Fruit fly (Drosophila melanogaster) whole organism, prepupa: ENCODE data around the gene CG10237.

ENCODE experiments used
- Blimp-1 ChIP-seq: fragments of 200-800 bp; sonication (Bioruptor generic); optimal IDR thresholded peaks from 3 replicates; lab custom pipeline; 2017; ENCODE audit warnings: missing biosample characterization, missing genetic modification characterization, mild to moderate bottlenecking, moderate library complexity, missing genetic modification reagents
- CG11294 ChIP-seq: fragments of 200-800 bp; sonication (Bioruptor generic); IDR thresholded peaks from 2 replicates; pipeline ENCODE4 v1.3.6; 2022; ENCODE audit warnings: missing biosample characterization, missing genetic modification characterization
- CG11762 ChIP-seq: fragments of 200-800 bp; sonication (Bioruptor generic); optimal IDR thresholded peaks from 3 replicates; lab custom pipeline; 2016; ENCODE audit warnings: missing biosample characterization, missing genetic modification characterization; ENCODE audit not compliant: insufficient read depth
- CG11902 ChIP-seq: fragments of 200-800 bp; sonication (Bioruptor generic); optimal IDR thresholded peaks from 3 replicates; lab custom pipeline; 2016; ENCODE audit warnings: missing biosample characterization, missing genetic modification characterization
- CG16779 ChIP-seq: fragments of 200-800 bp; sonication (Bioruptor generic); optimal IDR thresholded peaks from 3 replicates; lab custom pipeline; 2017; ENCODE audit warnings: missing biosample characterization, mild to moderate bottlenecking, missing genetic modification characterization
- CG3032 ChIP-seq: fragments of 200-800 bp; optimal IDR thresholded peaks from 2 replicates; lab custom pipeline; 2019; ENCODE audit warnings: missing biosample characterization, mild to moderate bottlenecking, missing genetic modification characterization, moderate library complexity
- CG31627 ChIP-seq: fragments of 200-800 bp; sonication (Bioruptor generic); optimal IDR thresholded peaks from 3 replicates; lab custom pipeline; 2016; ENCODE audit warnings: missing biosample characterization, missing genetic modification characterization
- CG32006 ChIP-seq: fragments of 200-800 bp; sonication (Bioruptor generic); optimal IDR thresholded peaks from 3 replicates; lab custom pipeline; 2017; ENCODE audit warnings: missing biosample characterization, mild to moderate bottlenecking, missing genetic modification characterization
- CG34406 ChIP-seq: fragments of 200-800 bp; sonication (Bioruptor generic); optimal IDR thresholded peaks from 3 replicates; lab custom pipeline; 2016; ENCODE audit warnings: missing biosample characterization, missing genetic modification characterization
- CG3919 ChIP-seq: fragments of 200-800 bp; sonication (Bioruptor generic); optimal IDR thresholded peaks from 3 replicates; lab custom pipeline; 2016; ENCODE audit warnings: missing biosample characterization, missing genetic modification characterization
- CG4318 ChIP-seq: fragments of 200-800 bp; sonication (Bioruptor generic); optimal IDR thresholded peaks from 3 replicates; lab custom pipeline; 2017; ENCODE audit warnings: missing biosample characterization, mild to moderate bottlenecking, missing genetic modification characterization
- CG6163 ChIP-seq: fragments of 200-800 bp; sonication (Bioruptor generic); IDR thresholded peaks from 3 replicates; pipeline ENCODE4 v1.3.6; 2022; ENCODE audit warnings: missing biosample characterization, missing genetic modification characterization
- CG6854 ChIP-seq: fragments of 200-800 bp; sonication (Bioruptor generic); optimal IDR thresholded peaks from 2 replicates; lab custom pipeline; 2017; ENCODE audit warnings: missing biosample characterization, mild to moderate bottlenecking, missing genetic modification characterization
- CG7368 ChIP-seq: fragments of 200-800 bp; sonication (Bioruptor generic); optimal IDR thresholded peaks from 3 replicates; lab custom pipeline; 2016; ENCODE audit warnings: missing biosample characterization, missing genetic modification characterization
- CG8119 ChIP-seq: fragments of 200-800 bp; sonication (Bioruptor generic); IDR thresholded peaks from 3 replicates; pipeline ENCODE4 v1.3.6; 2022; ENCODE audit warnings: missing biosample characterization, missing genetic modification characterization
- CG8319 ChIP-seq: fragments of 200-800 bp; sonication (Bioruptor generic); optimal IDR thresholded peaks from 3 replicates; lab custom pipeline; 2016; ENCODE audit warnings: missing biosample characterization, missing genetic modification characterization
- CG8632 ChIP-seq: fragments of 200-800 bp; sonication (Bioruptor generic); optimal IDR thresholded peaks from 3 replicates; lab custom pipeline; 2016; ENCODE audit warnings: missing biosample characterization, missing genetic modification characterization
- CG9139 ChIP-seq: fragments of 200-800 bp; sonication (Bioruptor generic); optimal IDR thresholded peaks from 3 replicates; lab custom pipeline; 2017; ENCODE audit warnings: missing biosample characterization, mild to moderate bottlenecking, missing genetic modification characterization
- Eip75B ChIP-seq: fragments of 200-800 bp; sonication (Bioruptor generic); optimal IDR thresholded peaks from 3 replicates; lab custom pipeline; 2016; ENCODE audit warnings: missing biosample characterization, missing genetic modification characterization
- Eip78C ChIP-seq: fragments of 200-800 bp; sonication (Bioruptor generic); peaks from one replicate; lab custom pipeline; 2016; ENCODE audit warnings: missing biosample characterization, missing genetic modification characterization
- Eip93F ChIP-seq: fragments of 200-800 bp; sonication (Bioruptor generic); optimal IDR thresholded peaks from 2 replicates; lab custom pipeline; 2016; ENCODE audit warnings: missing biosample characterization, mild to moderate bottlenecking, missing genetic modification characterization
- Ets21C ChIP-seq: fragments of 200-800 bp; sonication (Bioruptor generic); optimal IDR thresholded peaks from 3 replicates; lab custom pipeline; 2016; ENCODE audit warnings: missing biosample characterization, missing genetic modification characterization
- Gug ChIP-seq: fragments of 200-800 bp; sonication (Bioruptor generic); IDR thresholded peaks from 2 replicates; pipeline ENCODE4 v1.3.6; 2022; ENCODE audit warnings: missing biosample characterization, missing genetic modification characterization
- Hr38 ChIP-seq: sonication (Bioruptor generic); optimal IDR thresholded peaks from 2 replicates; lab custom pipeline; 2016; ENCODE audit warnings: missing biosample characterization, missing genetic modification characterization
- Hr4 ChIP-seq: fragments of 200-800 bp; sonication (Bioruptor generic); optimal IDR thresholded peaks from 3 replicates; lab custom pipeline; 2016; ENCODE audit warnings: missing biosample characterization, missing genetic modification characterization
- Lpt ChIP-seq: fragments of 200-800 bp; sonication (Bioruptor generic); optimal IDR thresholded peaks from 3 replicates; lab custom pipeline; 2016; ENCODE audit warnings: missing biosample characterization, missing genetic modification characterization
- Met ChIP-seq: fragments of 200-800 bp; sonication (Bioruptor generic); optimal IDR thresholded peaks from 3 replicates; lab custom pipeline; 2016; ENCODE audit warnings: missing biosample characterization, missing genetic modification characterization
- Smox ChIP-seq: fragments of 200-800 bp; sonication (Bioruptor generic); optimal IDR thresholded peaks from 3 replicates; lab custom pipeline; 2016; ENCODE audit warnings: missing biosample characterization, missing genetic modification characterization
- Sox102F ChIP-seq: fragments of 200-800 bp; sonication (Bioruptor generic); optimal IDR thresholded peaks from 2 replicates; lab custom pipeline; 2016; ENCODE audit warnings: missing biosample characterization, mild to moderate bottlenecking, missing genetic modification characterization
- Sox15 ChIP-seq: fragments of 200-800 bp; sonication (Bioruptor generic); optimal IDR thresholded peaks from 3 replicates; lab custom pipeline; 2016; ENCODE audit warnings: missing biosample characterization, missing genetic modification characterization
- achi ChIP-seq: fragments of 200-800 bp; sonication (Bioruptor generic); optimal IDR thresholded peaks from 3 replicates; lab custom pipeline; 2016; ENCODE audit warnings: missing biosample characterization, missing genetic modification characterization
- acj6 ChIP-seq: fragments of 200-800 bp; sonication (Bioruptor generic); optimal IDR thresholded peaks from 3 replicates; lab custom pipeline; 2016; ENCODE audit warnings: missing biosample characterization, missing genetic modification characterization
- cyc ChIP-seq: fragments of 200-800 bp; sonication (Bioruptor generic); optimal IDR thresholded peaks from 3 replicates; lab custom pipeline; 2016; ENCODE audit warnings: missing biosample characterization, missing genetic modification characterization
- dsx ChIP-seq: fragments of 200-800 bp; optimal IDR thresholded peaks from 3 replicates; lab custom pipeline; 2019; ENCODE audit warnings: missing biosample characterization, mild to moderate bottlenecking, missing genetic modification characterization, moderate library complexity; ENCODE audit not compliant: poor library complexity, severe bottlenecking
- eg ChIP-seq: fragments of 200-800 bp; sonication (Bioruptor generic); IDR thresholded peaks from 3 replicates; pipeline ENCODE4 v1.3.6; 2022; ENCODE audit warnings: missing biosample characterization, missing genetic modification characterization
- esn ChIP-seq: fragments of 200-800 bp; sonication (Bioruptor generic); optimal IDR thresholded peaks from 2 replicates; lab custom pipeline; 2016; ENCODE audit warnings: missing biosample characterization, mild to moderate bottlenecking, missing genetic modification characterization, moderate library complexity
- fd59A ChIP-seq: fragments of 200-800 bp; sonication (Bioruptor generic); optimal IDR thresholded peaks from 2 replicates; lab custom pipeline; 2017; ENCODE audit warnings: missing biosample characterization, mild to moderate bottlenecking, missing genetic modification characterization, missing genetic modification reagents
- fkh ChIP-seq: fragments of 200-800 bp; sonication (Bioruptor generic); optimal IDR thresholded peaks from 3 replicates; lab custom pipeline; 2017; ENCODE audit warnings: missing biosample characterization, mild to moderate bottlenecking, missing genetic modification characterization, moderate library complexity
- lz ChIP-seq: fragments of 200-800 bp; sonication (Bioruptor generic); optimal IDR thresholded peaks from 3 replicates; lab custom pipeline; 2016; ENCODE audit warnings: missing biosample characterization, missing genetic modification characterization
- ss ChIP-seq, 2 experiments: fragments of 200-800 bp; sonication (Bioruptor generic); optimal IDR thresholded peaks; 2 replicates in 1 of 2; 3 replicates in 1 of 2; lab custom pipeline; 2017 to 2018; ENCODE audit warnings: mild to moderate bottlenecking in 2 of 2, missing biosample characterization in 2 of 2, missing genetic modification characterization in 2 of 2, moderate library complexity in 1 of 2
- svp ChIP-seq: fragments of 200-800 bp; sonication (Bioruptor generic); peaks from one replicate; lab custom pipeline; 2016; ENCODE audit warnings: missing biosample characterization, missing genetic modification characterization
- topi ChIP-seq: fragments of 200-800 bp; sonication (Bioruptor generic); optimal IDR thresholded peaks from 3 replicates; lab custom pipeline; 2016; ENCODE audit warnings: missing biosample characterization, missing genetic modification characterization
- vri ChIP-seq: fragments of 200-800 bp; sonication (Bioruptor generic); optimal IDR thresholded peaks from 3 replicates; lab custom pipeline; 2016; ENCODE audit warnings: missing biosample characterization, mild to moderate bottlenecking, missing genetic modification characterization

Gene CG10237

DNA sequence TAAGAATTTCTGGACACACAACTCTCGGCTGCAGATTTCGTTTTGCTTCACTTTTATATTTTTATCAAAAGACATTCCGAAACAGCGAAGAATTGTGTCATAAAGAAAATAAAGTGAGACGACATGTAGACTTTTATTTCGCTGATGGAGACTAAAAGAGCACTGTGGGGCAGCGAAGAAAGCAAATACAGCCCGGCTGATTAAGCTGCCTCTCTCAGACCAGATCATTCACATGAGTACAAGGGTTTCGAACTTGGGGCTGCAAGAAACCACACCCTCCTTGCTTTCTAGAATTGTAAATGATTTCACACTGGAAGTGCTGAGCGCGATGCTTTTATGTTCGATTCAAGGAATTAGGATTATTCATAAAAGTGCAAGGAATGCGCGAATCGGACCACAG is 17.4 kb downstream of the CG10237 start:
- no peak for TF ChIP-seq acj6 (GFP tag; lab: Kevin White, UChicago)
- TF ChIP-seq Met (GFP tag; lab: Kevin White, UChicago), result no peak
- TF ChIP-seq Sox15 (GFP tag; lab: Kevin White, UChicago), result no peak
- no peak for TF ChIP-seq Ets21C
- no peak for TF ChIP-seq Eip75B (GFP tag; lab: Kevin White, UChicago)
- TF ChIP-seq vri (GFP tag; lab: Kevin White, UChicago), result peak; percentile 44
- peak; percentile 80 for TF ChIP-seq svp (GFP tag; lab: Kevin White, UChicago)
- TF ChIP-seq CG6163 (GFP tag; lab: Robert Waterston, UW), result 0 out of 3 replicates have a peak, but pooled peaks have one; percentile 36
- peak in 1 of 2 experiments; percentile 7 for TF ChIP-seq ss (GFP tag; optimal IDR thresholded peaks at IDR 0.05; lab: Kevin White, UChicago)
- TF ChIP-seq Sox102F (GFP tag; lab: Kevin White, UChicago), result no peak
- TF ChIP-seq CG9139 (GFP tag; lab: Kevin White, UChicago), result peak; percentile 1
- TF ChIP-seq achi (GFP tag; lab: Kevin White, UChicago), result no peak
- TF ChIP-seq CG32006 (GFP tag; lab: Kevin White, UChicago), result no peak
- TF ChIP-seq CG8319, result no peak
- no peak for TF ChIP-seq CG11762 (GFP tag; lab: Kevin White, UChicago)

DNA sequence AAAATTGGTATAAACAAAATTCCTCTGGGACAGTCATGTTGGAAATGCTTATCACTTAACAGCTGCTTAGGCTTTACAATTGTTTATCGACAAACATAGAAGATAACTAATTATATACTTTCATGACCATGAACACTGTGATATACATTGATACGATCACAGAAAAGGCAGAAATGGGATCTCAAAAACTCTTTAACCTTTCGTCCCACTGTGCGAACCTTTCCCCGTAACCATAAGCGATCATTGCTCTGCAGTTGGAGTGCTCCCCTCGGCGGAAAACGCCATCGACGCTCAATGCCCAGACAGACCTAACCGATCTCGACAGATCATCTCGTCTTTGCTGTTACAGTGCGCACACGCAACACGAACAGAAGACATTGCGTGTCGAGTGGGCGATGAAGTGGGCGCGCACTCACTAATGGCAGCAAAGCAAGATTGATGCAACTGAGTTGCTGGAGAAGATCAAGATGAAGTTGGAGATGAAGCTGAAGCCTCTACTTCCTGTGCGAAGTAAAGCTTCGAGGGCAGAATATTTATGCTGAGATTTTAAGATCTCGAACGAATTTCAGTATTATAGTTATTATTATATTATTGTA is 18.1 kb downstream of the CG10237 start:
- no peak for TF ChIP-seq CG8119 (GFP tag; lab: Robert Waterston, UW)
- TF ChIP-seq Eip75B (GFP tag; lab: Kevin White, UChicago), result no peak
- TF ChIP-seq topi (GFP tag; lab: Kevin White, UChicago), result peak; percentile 1
- TF ChIP-seq Hr4 (GFP tag; lab: Kevin White, UChicago), result peak; percentile 3
- peak in 1 of 2 experiments; percentile 88 for TF ChIP-seq ss (GFP tag; optimal IDR thresholded peaks at IDR 0.05; lab: Kevin White, UChicago)
- no peak for TF ChIP-seq esn (GFP tag; lab: Kevin White, UChicago)
- TF ChIP-seq lz, result no peak
- peak; percentile 17 for TF ChIP-seq dsx
- TF ChIP-seq CG4318 (GFP tag; lab: Kevin White, UChicago), result peak; percentile 5
- 0 out of 3 replicates have a peak, but pooled peaks have one; percentile 26 for TF ChIP-seq CG6163 (GFP tag; lab: Robert Waterston, UW)
- no peak for TF ChIP-seq Sox15 (GFP tag; lab: Kevin White, UChicago)
- TF ChIP-seq Gug (GFP tag; lab: Robert Waterston, UW), result peak; percentile 28; the same call in 1 of the 2 replicates
- TF ChIP-seq svp (GFP tag; lab: Kevin White, UChicago), result peak; percentile 32
- TF ChIP-seq achi (GFP tag; lab: Kevin White, UChicago), result no peak
- TF ChIP-seq Lpt, result no peak
- TF ChIP-seq eg (GFP tag; lab: Robert Waterston, UW), result peak; percentile 57; the same call in 2 of the 3 replicates
- TF ChIP-seq cyc (GFP tag; lab: Kevin White, UChicago), result no peak
- TF ChIP-seq Eip78C (GFP tag; lab: Kevin White, UChicago), result peak; percentile 77
- TF ChIP-seq CG6854 (GFP tag; lab: Kevin White, UChicago), result no peak
- TF ChIP-seq, all 60 proteins: peak for 10

DNA sequence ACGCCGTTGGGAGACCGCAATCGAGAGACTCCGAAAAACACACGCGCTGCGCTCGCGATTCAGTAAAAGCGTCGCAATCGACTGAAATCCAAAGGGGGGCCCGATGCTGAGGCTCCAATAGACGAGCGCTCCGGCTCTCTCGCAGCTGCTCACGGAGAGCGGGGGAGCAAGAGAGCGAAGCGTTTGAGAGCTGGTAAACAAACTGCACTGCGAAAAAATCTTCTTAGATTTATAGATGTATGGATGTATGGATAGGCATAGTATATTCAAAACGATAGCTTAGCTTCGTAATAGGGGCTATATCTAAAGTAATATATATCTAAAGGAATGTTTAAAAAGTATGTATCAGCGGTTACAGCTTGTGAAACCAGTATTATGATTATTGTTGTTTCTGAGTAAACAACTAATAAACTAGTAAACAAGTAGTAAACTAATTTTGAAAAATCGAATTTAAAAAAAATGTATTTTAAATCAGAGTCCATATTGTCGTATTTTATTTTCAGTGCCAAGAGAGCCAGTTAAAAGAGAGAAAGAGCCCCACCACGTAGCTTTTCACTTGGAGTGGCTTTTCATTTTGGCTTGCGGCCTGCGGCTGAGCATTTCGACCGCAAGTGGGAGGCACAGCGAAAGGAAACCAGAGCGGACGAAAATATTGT is 18.9 kb downstream of the CG10237 start, which contains the start of the genes Alp12 and CG13085:
Alp12 (plus strand) TSS at position 584 of the 656 bp plus-strand sequence.
CG13085 (plus strand) TSS at position 584 of the 656 bp plus-strand sequence.
- peak; percentile 96 for TF ChIP-seq achi (GFP tag; lab: Kevin White, UChicago)
- peak; percentile 96 for TF ChIP-seq CG3919 (GFP tag; lab: Kevin White, UChicago)
- peak; percentile 99 for TF ChIP-seq Eip78C (GFP tag; lab: Kevin White, UChicago)
- peak; percentile 98 for TF ChIP-seq Hr4 (GFP tag; lab: Kevin White, UChicago)
- TF ChIP-seq CG16779 (tag; lab: Kevin White, UChicago), result peak; percentile 95
- peak; percentile 95 for TF ChIP-seq eg (GFP tag; lab: Robert Waterston, UW)
- peak; percentile 91 for TF ChIP-seq dsx
- TF ChIP-seq esn (GFP tag; lab: Kevin White, UChicago), result peak; percentile 97
- peak; percentile 84 for TF ChIP-seq CG11902 (GFP tag; lab: Kevin White, UChicago)
- TF ChIP-seq fkh, result peak; percentile 95
- TF ChIP-seq CG34406 (GFP tag; lab: Kevin White, UChicago), result peak; percentile 95
- peak; percentile 96 for TF ChIP-seq lz
- peak; percentile 92 for TF ChIP-seq fd59A (GFP tag; lab: Kevin White, UChicago)
- TF ChIP-seq CG8119 (GFP tag; lab: Robert Waterston, UW), result peak; percentile 99
- TF ChIP-seq CG11294 (GFP tag; lab: Robert Waterston, UW), result peak; percentile 97
- peak; percentile 92 for TF ChIP-seq CG11762 (GFP tag; lab: Kevin White, UChicago)
- TF ChIP-seq Smox (GFP tag; lab: Kevin White, UChicago), result peak; percentile 94
- TF ChIP-seq Lpt, result peak; percentile 99
- TF ChIP-seq CG31627 (GFP tag; lab: Kevin White, UChicago), result peak; percentile 93
- TF ChIP-seq CG8632 (GFP tag; lab: Kevin White, UChicago), result peak; percentile 94
- TF ChIP-seq Eip93F (GFP tag; lab: Kevin White, UChicago), result peak; percentile 83
- TF ChIP-seq svp (GFP tag; lab: Kevin White, UChicago), result peak; percentile 95
- peak; percentile 93 for TF ChIP-seq CG3032 (tag; lab: Kevin White, UChicago)
- peak; percentile 93 for TF ChIP-seq CG7368 (GFP tag; lab: Kevin White, UChicago)
- peak; percentile 8 for TF ChIP-seq Hr38 (GFP tag; lab: Kevin White, UChicago)
- TF ChIP-seq Blimp-1, result peak; percentile 86
